Worm (Caenorhabditis elegans): ENCODE results near the gene ZK1240.8.

ZK1240.8 gene

ce11 chrII:2363673-2364072, 34.8 kb upstream of the ZK1240.8 start, which contains the start of gene F43C11.11:
Gene F43C11.11 (minus strand): TSS chrII:2363773.
- TF ChIP-seq F55B11.4 (tag; optimal IDR thresholded peaks at IDR 0.05; ENCODE audit: borderline replicate concordance, insufficient read depth), result no peak
- no peak for TF ChIP-seq ZK185.1 (tag; optimal IDR thresholded peaks at IDR 0.05; ENCODE audit: poor library complexity, severe bottlenecking)
- no peak for TF ChIP-seq dpff-1 (tag; optimal IDR thresholded peaks at IDR 0.05)
- no peak for TF ChIP-seq athp-1 (tag; optimal IDR thresholded peaks at IDR 0.05)
- TF ChIP-seq snpc-1.1 (tag; optimal IDR thresholded peaks at IDR 0.05; ENCODE audit: insufficient read depth), result no peak
- TF ChIP-seq sdz-38 (tag; optimal IDR thresholded peaks at IDR 0.05), result no peak
- no peak for TF ChIP-seq nfya-2 (GFP tag; IDR thresholded peaks at IDR 0.05)
- no peak for TF ChIP-seq egrh-3 (GFP tag; IDR thresholded peaks at IDR 0.05)
- no peak for TF ChIP-seq C06A6.2 (GFP tag; conservative IDR thresholded peaks at IDR 0.05)
- no peak for TF ChIP-seq K11D2.4 (GFP tag; IDR thresholded peaks at IDR 0.05)
- no peak for TF ChIP-seq lin-40 (tag; optimal IDR thresholded peaks at IDR 0.05)
- TF ChIP-seq ztf-18 (tag; optimal IDR thresholded peaks at IDR 0.05), result no peak
- no peak for TF ChIP-seq rec-8 (tag; optimal IDR thresholded peaks at IDR 0.05)
- TF ChIP-seq attf-5 (GFP tag; optimal IDR thresholded peaks at IDR 0.05), result no peak
- TF ChIP-seq ztf-22 (GFP tag; optimal IDR thresholded peaks at IDR 0.05), result no peak
- no peak for TF ChIP-seq madf-10 (tag; optimal IDR thresholded peaks at IDR 0.05)
- no peak for TF ChIP-seq B0019.2 (GFP tag; conservative IDR thresholded peaks at IDR 0.05)

DNA sequence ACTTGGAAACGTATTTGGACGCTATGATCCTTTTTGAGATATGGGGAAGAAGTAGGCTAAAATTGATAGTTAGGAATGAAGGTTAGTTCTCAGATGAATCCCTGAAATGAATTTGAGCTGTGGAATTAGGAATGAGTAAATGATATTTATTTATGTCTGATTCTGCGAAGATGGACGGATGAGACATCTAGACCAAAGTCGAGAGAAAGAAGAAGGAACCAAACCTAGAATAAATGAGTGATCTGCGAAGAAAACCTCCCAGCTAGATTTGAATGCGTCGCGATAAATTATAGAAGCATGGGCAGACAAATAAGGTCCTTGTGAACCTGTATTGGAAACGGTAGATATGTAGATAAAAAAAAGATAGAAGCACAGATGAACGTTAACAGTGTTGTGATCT, 31.1 kb upstream of the ZK1240.8 start, which contains the start of gene F43C11.16:
F43C11.16 (minus strand) TSS at position 101 of the 400 bp plus-strand sequence.
- TF ChIP-seq ztf-22 (GFP tag; optimal IDR thresholded peaks at IDR 0.05) (no peak), mel-28 (tag; optimal IDR thresholded peaks at IDR 0.05; ENCODE audit: borderline replicate concordance) (no peak), C17E4.6 (GFP tag; IDR thresholded peaks at IDR 0.05) (no peak), lir-1 (GFP tag; conservative IDR thresholded peaks at IDR 0.05) (no peak), egl-18 (GFP tag; IDR thresholded peaks at IDR 0.05) (no peak)

DNA sequence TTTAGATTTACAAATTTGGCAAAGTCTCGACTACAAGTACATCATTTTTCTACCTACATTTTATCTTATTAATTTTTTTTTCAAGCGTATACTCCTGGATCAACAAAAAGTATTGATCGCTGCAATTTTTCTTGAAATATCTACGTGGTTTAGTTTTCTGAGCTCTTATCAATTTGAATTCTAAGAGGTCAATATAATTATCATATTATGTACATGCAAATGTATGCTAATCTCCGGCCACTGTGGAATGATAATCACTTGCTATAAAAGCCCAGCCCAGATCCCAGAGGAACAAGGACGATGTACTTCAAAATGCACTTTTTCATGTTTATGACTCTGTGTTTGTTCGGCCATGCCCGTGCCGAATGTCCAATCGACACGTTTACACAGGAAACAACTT, 27.9 kb upstream of the ZK1240.8 start, which contains the start of gene F43C11.1:
F43C11.1 (plus strand) TSS at position 301 of the 400 bp plus-strand sequence.
- TF ChIP-seq nfyb-1 (GFP tag; IDR thresholded peaks at IDR 0.05), result no peak
- TF ChIP-seq ekl-4 (GFP tag; IDR thresholded peaks at IDR 0.05), result no peak
- no peak for TF ChIP-seq madf-3 (GFP tag; IDR thresholded peaks at IDR 0.05)

- TF ChIP-seq Y53F4B.3 (GFP tag; IDR thresholded peaks at IDR 0.05) (no peak), bed-1 (GFP tag; IDR thresholded peaks at IDR 0.05) (no peak), dpl-1 (GFP tag; optimal IDR thresholded peaks at IDR 0.05) (no peak), ceh-27 (GFP tag; optimal IDR thresholded peaks at IDR 0.05) (no peak), cebp-1 (GFP tag; IDR thresholded peaks at IDR 0.05) (no peak), cebp-1 (tag; optimal IDR thresholded peaks at IDR 0.05) (no peak)
Observed at ce11 chrII:2354476-2354875, 25.6 kb upstream of the ZK1240.8 start, which contains the start of gene F43C11.2. Gene F43C11.2 (plus strand): TSS chrII:2354776.

DNA sequence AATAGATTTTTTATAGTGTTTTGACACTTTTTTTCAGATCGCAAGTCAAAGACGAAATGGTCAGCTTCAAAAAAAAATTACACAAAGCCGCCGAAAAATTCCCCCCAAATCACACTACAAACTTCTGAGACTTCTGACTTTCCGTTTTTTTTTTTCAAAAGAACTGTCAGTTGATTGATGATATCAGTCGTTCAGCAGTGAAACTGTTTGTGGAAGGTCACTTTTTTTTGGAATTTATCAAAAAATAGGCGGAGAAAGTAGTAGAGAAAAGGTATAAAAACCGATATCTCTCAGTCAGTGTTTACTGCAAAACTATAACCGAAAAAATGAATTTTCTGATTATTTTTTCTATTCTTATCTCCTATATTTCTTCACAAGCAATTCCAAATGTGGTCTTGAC, 24.1 kb upstream of the ZK1240.8 start, which contains the start of gene F43C11.3:
F43C11.3 (plus strand) TSS at position 301 of the 400 bp plus-strand sequence.
- no peak for TF ChIP-seq ztf-18 (tag; optimal IDR thresholded peaks at IDR 0.05)
- no peak for TF ChIP-seq bed-1 (GFP tag; IDR thresholded peaks at IDR 0.05)
- no peak for TF ChIP-seq F33H1.4 (GFP tag; IDR thresholded peaks at IDR 0.05)
- no peak for TF ChIP-seq ceh-100 (GFP tag; IDR thresholded peaks at IDR 0.05)
- no peak for TF ChIP-seq mcd-1 (GFP tag; IDR thresholded peaks at IDR 0.05)
- TF ChIP-seq mel-28 (tag; optimal IDR thresholded peaks at IDR 0.05; ENCODE audit: borderline replicate concordance), result no peak
- TF ChIP-seq aptf-2 (GFP tag; conservative IDR thresholded peaks at IDR 0.05), result no peak
- TF ChIP-seq B0019.2 (GFP tag; conservative IDR thresholded peaks at IDR 0.05), result no peak
- no peak for TF ChIP-seq C06A6.2 (GFP tag; conservative IDR thresholded peaks at IDR 0.05)
- no peak for TF ChIP-seq Y67H2A.10 (GFP tag; conservative IDR thresholded peaks at IDR 0.05)
- TF ChIP-seq unc-62 (GFP tag; optimal IDR thresholded peaks at IDR 0.05), result no peak
- TF ChIP-seq ceh-79 (tag; optimal IDR thresholded peaks at IDR 0.05), result no peak
- no peak for TF ChIP-seq hlh-12 (tag; optimal IDR thresholded peaks at IDR 0.05)
- no peak for TF ChIP-seq cebp-1 (GFP tag; IDR thresholded peaks at IDR 0.05)
- TF ChIP-seq cebp-1 (tag; optimal IDR thresholded peaks at IDR 0.05), result no peak
- no peak for TF ChIP-seq madf-3 (GFP tag; IDR thresholded peaks at IDR 0.05)
- no peak for TF ChIP-seq rcor-1 (GFP tag; IDR thresholded peaks at IDR 0.05)
- no peak for TF ChIP-seq attf-5 (GFP tag; optimal IDR thresholded peaks at IDR 0.05)

Measured in whole organism, young adult.